Fruit fly (Drosophila melanogaster) whole organism, wandering third instar larva: ENCODE measurements around the gene CG5541.

Source experiments
- Abd-B ChIP-seq: fragments of >200 bp; optimal IDR thresholded peaks from 2 replicates; lab custom pipeline; 2017; ENCODE audit warnings: missing biosample characterization, missing genetic modification characterization
- CG32264 ChIP-seq: fragments of 200-800 bp; sonication (Bioruptor generic); optimal IDR thresholded peaks from 2 replicates; lab custom pipeline; 2016; ENCODE audit warnings: missing biosample characterization, missing genetic modification characterization
- CG9705 ChIP-seq: fragments of 200-800 bp; sonication (Bioruptor generic); optimal IDR thresholded peaks from 2 replicates; lab custom pipeline; 2018; ENCODE audit warnings: missing biosample characterization, mild to moderate bottlenecking, missing genetic modification characterization
- CrebA ChIP-seq: fragments of 200-800 bp; sonication (Bioruptor generic); optimal IDR thresholded peaks from 2 replicates; lab custom pipeline; 2016; ENCODE audit warnings: missing biosample characterization, mild to moderate bottlenecking, missing genetic modification characterization, borderline replicate concordance
- Dfd ChIP-seq: fragments of >200 bp; optimal IDR thresholded peaks from 2 replicates; lab custom pipeline; 2017; ENCODE audit warnings: missing biosample characterization, missing genetic modification characterization
- Dif ChIP-seq: fragments of 200-275, 200-300 bp; sonication (Bioruptor generic); optimal IDR thresholded peaks from 2 replicates; lab custom pipeline; 2018; ENCODE audit warnings: missing biosample characterization, missing genetic modification characterization; ENCODE audit not compliant: partially characterized antibody
- GATAd ChIP-seq: sonication (Bioruptor generic); optimal IDR thresholded peaks from 2 replicates; lab custom pipeline; 2016; ENCODE audit warnings: missing biosample characterization, missing genetic modification characterization
- HLH106 ChIP-seq: fragments of 200-800 bp; optimal IDR thresholded peaks from 3 replicates; lab custom pipeline; 2019; ENCODE audit warnings: missing biosample characterization, mild to moderate bottlenecking, missing genetic modification characterization, moderate library complexity
- Hnf4 ChIP-seq: fragments of 200-800 bp; sonication (Bioruptor generic); optimal IDR thresholded peaks from 2 replicates; lab custom pipeline; 2016; ENCODE audit warnings: missing biosample characterization, mild to moderate bottlenecking, missing genetic modification characterization
- Hr78 ChIP-seq: fragments of >200 bp; optimal IDR thresholded peaks from 2 replicates; lab custom pipeline; 2017; ENCODE audit warnings: missing biosample characterization, missing genetic modification characterization
- Hr83 ChIP-seq: fragments of 200-300 bp; sonication (Bioruptor generic); optimal IDR thresholded peaks from 2 replicates; lab custom pipeline; 2016; ENCODE audit warnings: missing biosample characterization, mild to moderate bottlenecking, missing genetic modification characterization, moderate library complexity; ENCODE audit not compliant: poor library complexity, severe bottlenecking
- Jra ChIP-seq: sonication (Bioruptor generic); optimal IDR thresholded peaks from 2 replicates; lab custom pipeline; 2016; ENCODE audit warnings: missing biosample characterization, missing genetic modification characterization
- Mio ChIP-seq: sonication (Bioruptor generic); optimal IDR thresholded peaks from 2 replicates; lab custom pipeline; 2016; ENCODE audit warnings: missing biosample characterization, missing genetic modification characterization
- Myc ChIP-seq: fragments of >200 bp; optimal IDR thresholded peaks from 2 replicates; lab custom pipeline; 2017
- N ChIP-seq: fragments of >200 bp; optimal IDR thresholded peaks from 2 replicates; lab custom pipeline; 2018; ENCODE audit warnings: missing biosample characterization, missing external identifiers, missing genetic modification characterization
- OdsH ChIP-seq: fragments of 200-800 bp; sonication (Bioruptor generic); optimal IDR thresholded peaks from 2 replicates; lab custom pipeline; 2016; ENCODE audit warnings: missing biosample characterization, mild to moderate bottlenecking, missing genetic modification characterization
- Rel ChIP-seq, 2 experiments: fragments of 200-800 bp; sonication (Bioruptor generic) in 1 of 2; optimal IDR thresholded peaks; 2 replicates in 1 of 2; 3 replicates in 1 of 2; lab custom pipeline; 2016 to 2019; ENCODE audit warnings: mild to moderate bottlenecking in 2 of 2, missing biosample characterization in 2 of 2, missing genetic modification characterization in 2 of 2, moderate library complexity in 1 of 2
- Sp1 ChIP-seq: fragments of 200-800 bp; sonication (Bioruptor generic); optimal IDR thresholded peaks from 3 replicates; lab custom pipeline; 2019; ENCODE audit warnings: missing biosample characterization, mild to moderate bottlenecking, missing genetic modification characterization, moderate library complexity
- Vsx2 ChIP-seq: fragments of 200-300, 225-300 bp; sonication (Bioruptor generic); optimal IDR thresholded peaks from 2 replicates; lab custom pipeline; 2018; ENCODE audit warnings: missing biosample characterization, missing genetic modification characterization; ENCODE audit not compliant: partially characterized antibody
- br ChIP-seq: fragments of 200-800 bp; sonication (Bioruptor generic); optimal IDR thresholded peaks from 2 replicates; lab custom pipeline; 2016; ENCODE audit warnings: missing biosample characterization, missing genetic modification characterization
- brk ChIP-seq: fragments of 200-800 bp; sonication (Bioruptor generic); optimal IDR thresholded peaks from 2 replicates; lab custom pipeline; 2016; ENCODE audit warnings: missing biosample characterization, mild to moderate bottlenecking, missing genetic modification characterization
- dl ChIP-seq, 2 experiments: fragments of 175-275, 200-275 bp in 1 of 2; fragments of 200-275 bp in 1 of 2; sonication (Bioruptor generic); optimal IDR thresholded peaks; lab custom pipeline; 2018; ENCODE audit warnings: mild to moderate bottlenecking in 2 of 2, missing biosample characterization in 2 of 2, missing genetic modification characterization in 2 of 2, moderate library complexity in 2 of 2; ENCODE audit not compliant: partially characterized antibody in 2 of 2, insufficient read depth in 1 of 2
- dmrt93B ChIP-seq: fragments of 200-800 bp; sonication (Bioruptor generic); optimal IDR thresholded peaks from 2 replicates; lab custom pipeline; 2018; ENCODE audit warnings: missing biosample characterization, mild to moderate bottlenecking, missing genetic modification characterization
- dsf ChIP-seq: sonication (Bioruptor generic); optimal IDR thresholded peaks from 2 replicates; lab custom pipeline; 2016; ENCODE audit warnings: missing biosample characterization, missing genetic modification characterization, borderline replicate concordance
- ey ChIP-seq: fragments of 200-800 bp; sonication (Bioruptor generic); optimal IDR thresholded peaks from 2 replicates; lab custom pipeline; 2016; ENCODE audit warnings: missing biosample characterization, missing genetic modification characterization
- foxo ChIP-seq, 2 experiments: fragments of 200-800 bp; sonication (Bioruptor generic); optimal IDR thresholded peaks; 2 replicates in 1 of 2; 3 replicates in 1 of 2; lab custom pipeline; 2016 to 2017; ENCODE audit warnings: missing biosample characterization in 2 of 2, missing genetic modification characterization in 2 of 2
- fru ChIP-seq: fragments of 200-800 bp; sonication (Bioruptor generic); optimal IDR thresholded peaks from 3 replicates; lab custom pipeline; 2016; ENCODE audit warnings: missing biosample characterization, mild to moderate bottlenecking, missing genetic modification characterization
- h ChIP-seq: fragments of 200-800 bp; sonication (Bioruptor generic); optimal IDR thresholded peaks from 3 replicates; lab custom pipeline; 2016; ENCODE audit warnings: missing biosample characterization, mild to moderate bottlenecking, missing genetic modification characterization
- jim ChIP-seq: fragments of 175-275, 200-325 bp; sonication (Bioruptor generic); optimal IDR thresholded peaks from 2 replicates; lab custom pipeline; 2016; ENCODE audit warnings: missing biosample characterization, mild to moderate bottlenecking, missing genetic modification characterization
- lola ChIP-seq: fragments of >200 bp; optimal IDR thresholded peaks from 2 replicates; lab custom pipeline; 2017; ENCODE audit warnings: missing biosample characterization, missing genetic modification characterization
- pan ChIP-seq: fragments of >200 bp; optimal IDR thresholded peaks from 2 replicates; lab custom pipeline; 2017
- psq ChIP-seq: fragments of 200-800 bp; sonication (Bioruptor generic); optimal IDR thresholded peaks from 3 replicates; lab custom pipeline; 2017; ENCODE audit warnings: missing biosample characterization, mild to moderate bottlenecking, missing genetic modification characterization, moderate library complexity
- rgr ChIP-seq: fragments of 200-800 bp; sonication (Bioruptor generic); optimal IDR thresholded peaks from 3 replicates; lab custom pipeline; 2016; ENCODE audit warnings: missing biosample characterization, mild to moderate bottlenecking, missing genetic modification characterization
- sage ChIP-seq: fragments of 200-800 bp; sonication (Bioruptor generic); optimal IDR thresholded peaks from 2 replicates; lab custom pipeline; 2016; ENCODE audit warnings: missing biosample characterization, mild to moderate bottlenecking, missing genetic modification characterization
- sv ChIP-seq: fragments of 200-800 bp; sonication (Bioruptor generic); optimal IDR thresholded peaks from 3 replicates; lab custom pipeline; 2016; ENCODE audit warnings: missing biosample characterization, missing genetic modification characterization
- tai ChIP-seq: sonication (Bioruptor generic); optimal IDR thresholded peaks from 2 replicates; lab custom pipeline; 2016; ENCODE audit warnings: missing biosample characterization, missing genetic modification characterization
- usp ChIP-seq: fragments of >200 bp; optimal IDR thresholded peaks from 2 replicates; lab custom pipeline; 2017; ENCODE audit warnings: missing biosample characterization, missing genetic modification characterization
- woc ChIP-seq: sonication (Bioruptor generic); optimal IDR thresholded peaks from 2 replicates; lab custom pipeline; 2016; ENCODE audit warnings: missing biosample characterization, mild to moderate bottlenecking, missing genetic modification characterization

CG5541 gene

DNA sequence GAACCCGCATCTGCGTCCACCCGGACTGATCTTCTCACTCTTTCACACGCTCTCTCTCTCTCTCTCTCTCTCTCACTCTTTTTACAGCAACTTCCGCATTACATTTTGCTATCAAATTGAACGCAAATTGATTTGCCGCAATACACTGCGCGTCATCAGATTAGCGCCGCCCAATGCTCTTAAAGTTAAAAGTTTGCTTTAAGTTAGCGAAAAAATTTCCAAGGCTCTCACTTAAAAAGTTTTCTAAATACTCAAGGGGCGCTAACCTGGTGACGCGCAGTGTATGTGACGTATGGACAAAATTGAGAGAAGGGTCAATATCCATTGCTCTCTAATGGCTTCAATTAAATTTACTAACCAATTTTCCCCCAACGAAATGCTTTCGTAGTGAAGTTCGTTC, 21.7 kb upstream of the CG5541 start:
- no peak for TF ChIP-seq Jra (GFP tag; lab: Kevin White, UChicago)
- peak; percentile 38 for TF ChIP-seq woc (GFP tag; lab: Kevin White, UChicago)
- TF ChIP-seq brk (GFP tag; lab: Kevin White, UChicago) = no peak
- peak; percentile 63 for TF ChIP-seq fru
- TF ChIP-seq lola (GFP tag; lab: Kevin White, UChicago) = no peak
- peak; percentile 57 for TF ChIP-seq rgr (GFP tag; lab: Kevin White, UChicago)
- TF ChIP-seq br (GFP tag; lab: Kevin White, UChicago) = peak; percentile 45
- TF ChIP-seq Hr83 (GFP tag; lab: Kevin White, UChicago) = no peak
- peak; percentile 31 for TF ChIP-seq dmrt93B (GFP tag; lab: Kevin White, UChicago)
- TF ChIP-seq sv = peak; percentile 71
- no peak for TF ChIP-seq N (GFP tag; lab: Kevin White, UChicago)
- no peak for TF ChIP-seq CG9705
- TF ChIP-seq GATAd = no peak
- peak; percentile 57 for TF ChIP-seq ey (GFP tag; lab: Kevin White, UChicago)
- TF ChIP-seq Dfd (GFP tag; lab: Kevin White, UChicago) = no peak
- TF ChIP-seq sage (GFP tag; lab: Kevin White, UChicago) = no peak
- TF ChIP-seq psq (GFP tag; lab: Kevin White, UChicago) = peak; percentile 47
- TF ChIP-seq foxo (GFP tag; optimal IDR thresholded peaks at IDR 0.05; lab: Kevin White, UChicago) = peak in 1 of 2 experiments; percentile 56
- TF ChIP-seq dsf (GFP tag; lab: Kevin White, UChicago) = no peak
- no peak for TF ChIP-seq Rel (GFP tag; optimal IDR thresholded peaks at IDR 0.05; lab: Kevin White, UChicago)
- no peak for TF ChIP-seq Rel (tag; optimal IDR thresholded peaks at IDR 0.05; lab: Kevin White, UChicago)
- TF ChIP-seq jim (GFP tag; lab: Kevin White, UChicago) = no peak
- no peak for TF ChIP-seq CG32264 (GFP tag; lab: Kevin White, UChicago)
- TF ChIP-seq Hnf4 (GFP tag; lab: Kevin White, UChicago) = peak; percentile 26
- no peak for TF ChIP-seq Abd-B (GFP tag; lab: Kevin White, UChicago)
- peak; percentile 3 for TF ChIP-seq OdsH
- TF ChIP-seq HLH106 (tag; lab: Kevin White, UChicago) = peak; percentile 56
- peak; percentile 61 for TF ChIP-seq Sp1
- TF ChIP-seq usp (GFP tag; lab: Kevin White, UChicago) = no peak
- TF ChIP-seq h (GFP tag; lab: Kevin White, UChicago) = peak; percentile 64

DNA sequence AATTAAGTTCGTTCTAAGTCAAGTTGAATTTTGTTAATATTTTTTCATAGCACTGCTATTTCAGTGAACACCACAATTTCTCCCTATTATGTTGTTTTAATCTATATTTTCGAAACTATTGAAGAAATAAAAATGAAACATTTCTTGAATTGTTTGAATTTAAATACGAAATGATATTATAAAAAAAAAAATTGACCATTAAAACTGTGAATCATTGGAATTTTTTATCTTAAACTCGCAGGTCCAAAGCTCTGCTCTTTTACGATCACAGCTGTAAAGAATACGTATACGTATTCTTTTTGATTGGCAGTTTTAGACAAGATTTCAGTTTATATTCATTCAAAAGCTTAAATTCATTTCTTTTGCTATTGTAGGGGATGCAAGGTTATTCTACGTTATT, 20.5 kb upstream of the CG5541 start:
- TF ChIP-seq sage (GFP tag; lab: Kevin White, UChicago) = no peak
- no peak for TF ChIP-seq usp (GFP tag; lab: Kevin White, UChicago)
- no peak for TF ChIP-seq Hr83 (GFP tag; lab: Kevin White, UChicago)

DNA sequence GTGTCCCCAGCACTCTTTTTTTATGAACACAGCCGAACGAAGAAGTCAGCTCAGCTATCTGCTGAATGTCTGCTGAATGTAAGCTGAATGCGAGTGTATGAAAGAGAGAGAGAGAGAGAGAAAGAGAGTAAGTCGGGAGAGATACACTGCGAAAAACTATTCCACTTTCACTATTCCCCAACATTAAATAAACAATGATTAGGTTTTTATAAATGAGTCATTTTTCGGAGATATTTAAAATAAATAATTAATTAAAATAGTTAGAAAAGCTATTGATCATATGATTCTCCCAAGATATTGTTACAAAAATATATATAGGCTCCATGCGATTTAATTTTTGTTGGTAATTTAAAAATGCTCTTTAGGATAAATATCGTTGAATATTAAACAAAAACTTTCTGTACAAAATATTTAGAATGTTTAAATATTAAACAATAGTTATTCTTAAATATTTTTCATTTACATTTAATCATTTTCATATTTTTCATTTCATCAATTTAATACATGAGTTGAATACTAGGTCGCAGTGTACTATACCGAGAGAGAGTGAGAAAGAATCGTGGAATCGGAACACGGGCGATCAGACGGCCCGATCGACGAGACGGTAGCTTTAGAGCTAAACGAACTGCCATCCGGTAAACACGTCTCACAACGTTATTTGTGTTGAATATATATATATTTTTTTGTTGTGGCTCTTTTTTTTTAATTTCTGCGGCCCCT, 19.9 kb upstream of the CG5541 start, which contains the start of gene be:
TSS of gene be (plus strand) at position 611 of the 720 bp plus-strand sequence.
- TF ChIP-seq dmrt93B (GFP tag; lab: Kevin White, UChicago) (peak; percentile 39), usp (GFP tag; lab: Kevin White, UChicago) (no peak), Mio (GFP tag; lab: Kevin White, UChicago) (no peak), Vsx2 (GFP tag; lab: Kevin White, UChicago) (peak; percentile 57), brk (GFP tag; lab: Kevin White, UChicago) (peak; percentile 51), Hr78 (GFP tag; lab: Kevin White, UChicago) (no peak), lola (GFP tag; lab: Kevin White, UChicago) (no peak), woc (GFP tag; lab: Kevin White, UChicago) (no peak), ey (GFP tag; lab: Kevin White, UChicago) (no peak), br (GFP tag; lab: Kevin White, UChicago) (no peak), OdsH (peak; percentile 75), h (GFP tag; lab: Kevin White, UChicago) (peak; percentile 22), N (GFP tag; lab: Kevin White, UChicago) (no peak), Hr83 (GFP tag; lab: Kevin White, UChicago) (peak; percentile 54), sv (no peak), CG9705 (no peak), Hnf4 (GFP tag; lab: Kevin White, UChicago) (peak; percentile 63), tai (GFP tag; lab: Kevin White, UChicago) (no peak), pan (no peak), Rel (GFP tag; optimal IDR thresholded peaks at IDR 0.05; lab: Kevin White, UChicago) (no peak), Rel (tag; optimal IDR thresholded peaks at IDR 0.05; lab: Kevin White, UChicago) (no peak), dl (GFP tag; optimal IDR thresholded peaks at IDR 0.05; lab: Kevin White, UChicago; ENCODE audit: insufficient read depth in 1 of 2, partially characterized antibody in 2 of 2) (no peak), CrebA (GFP tag; lab: Kevin White, UChicago) (peak; percentile 23), HLH106 (tag; lab: Kevin White, UChicago) (peak; percentile 86), Jra (GFP tag; lab: Kevin White, UChicago) (peak; percentile 19), GATAd (no peak), fru (no peak), Abd-B (GFP tag; lab: Kevin White, UChicago) (no peak), rgr (GFP tag; lab: Kevin White, UChicago) (peak; percentile 6), Dfd (GFP tag; lab: Kevin White, UChicago) (no peak), sage (GFP tag; lab: Kevin White, UChicago) (no peak), foxo (GFP tag; optimal IDR thresholded peaks at IDR 0.05; lab: Kevin White, UChicago) (peak in 1 of 2 experiments; percentile 68), Dif (GFP tag; lab: Kevin White, UChicago) (peak; percentile 71), psq (GFP tag; lab: Kevin White, UChicago) (peak; percentile 78), Myc (lab: Kevin White, UChicago) (no peak), dsf (GFP tag; lab: Kevin White, UChicago) (no peak), CG32264 (GFP tag; lab: Kevin White, UChicago) (no peak), Sp1 (peak; percentile 89), jim (GFP tag; lab: Kevin White, UChicago) (peak; percentile 90)
